Worm (Caenorhabditis elegans): ENCODE measurements around the gene hlh-12.

DNA sequence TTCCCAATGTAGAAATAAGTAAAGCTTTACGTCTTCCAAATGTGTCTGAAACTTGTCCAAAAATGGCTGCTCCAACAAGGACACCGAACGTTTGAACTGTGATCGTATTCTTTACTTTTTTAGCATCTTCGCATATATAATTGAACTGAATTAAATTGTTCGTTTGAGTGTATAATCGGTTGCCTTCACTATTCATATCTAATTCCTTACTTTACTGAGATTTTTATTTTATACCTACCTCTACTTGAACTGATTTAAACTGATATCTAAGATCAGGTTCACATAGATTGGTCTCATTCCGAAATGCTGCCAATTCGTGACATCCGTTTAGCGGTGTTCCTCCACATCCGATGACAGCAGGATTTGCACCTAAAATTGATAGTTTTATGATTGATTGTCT is 16.9 kb downstream of the hlh-12 start:
- TF ChIP-seq him-1 (tag; optimal IDR thresholded peaks at IDR 0.05) = no peak
- no peak for TF ChIP-seq W03F9.2 (tag; optimal IDR thresholded peaks at IDR 0.05)
- no peak for TF ChIP-seq dao-5 (tag; optimal IDR thresholded peaks at IDR 0.05)

All from whole organism, L4/young adult.